Worm (Caenorhabditis elegans) whole organism, L2 larva: ENCODE results near the gene F14F7.4.

Experiments used
- R02D3.7 ChIP-seq: fragments of 150-350 bp; optimal IDR thresholded peaks from 2 replicates; lab custom pipeline; 2014; ENCODE audit warnings: missing biosample characterization, missing genetic modification characterization
- ceh-82 ChIP-seq: fragments of 150-350 bp; optimal IDR thresholded peaks from 2 replicates; lab custom pipeline; 2014; ENCODE audit warnings: missing biosample characterization, missing genetic modification characterization
- lin-13 ChIP-seq: fragments of 150-350 bp; optimal IDR thresholded peaks from 2 replicates; lab custom pipeline; 2014; ENCODE audit warnings: missing biosample characterization, missing genetic modification reagents, missing genetic modification characterization
- lin-39 ChIP-seq: fragments of 150-350 bp; optimal IDR thresholded peaks from 2 replicates; lab custom pipeline; 2014; ENCODE audit warnings: missing biosample characterization, missing genetic modification reagents, missing genetic modification characterization
- nhr-11 ChIP-seq: fragments of 150-350 bp; optimal IDR thresholded peaks from 2 replicates; lab custom pipeline; 2014; ENCODE audit warnings: missing biosample characterization, missing genetic modification characterization
- nhr-25 ChIP-seq: fragments of 150-350 bp; sonication (generic microtip); optimal IDR thresholded peaks from 3 replicates; lab custom pipeline; 2014; ENCODE audit warnings: missing biosample characterization, missing genetic modification characterization
- nhr-77 ChIP-seq: fragments of 150-350 bp; optimal IDR thresholded peaks from 2 replicates; lab custom pipeline; 2014; ENCODE audit warnings: missing biosample characterization, missing genetic modification characterization
- skn-1 ChIP-seq: sonication (generic microtip); optimal IDR thresholded peaks from 2 replicates; lab custom pipeline; 2017; ENCODE audit warnings: missing biosample characterization, missing genetic modification characterization
- snpc-4 ChIP-seq: fragments of 150-350 bp; optimal IDR thresholded peaks from 2 replicates; lab custom pipeline; 2014; ENCODE audit warnings: missing biosample characterization, missing genetic modification characterization

- no peak for TF ChIP-seq lin-13
- TF ChIP-seq lin-39 (tag; lab: Kevin White, UChicago) = no peak
- no peak for TF ChIP-seq snpc-4 (tag; lab: Kevin White, UChicago)
- no peak for TF ChIP-seq nhr-11 (tag; lab: Kevin White, UChicago)
- TF ChIP-seq nhr-25 (tag; lab: Kevin White, UChicago) = no peak
- TF ChIP-seq ceh-82 (tag; lab: Kevin White, UChicago) = no peak
- TF ChIP-seq R02D3.7 (tag; lab: Kevin White, UChicago) = no peak
- TF ChIP-seq skn-1 (tag; lab: Kevin White, UChicago) = peak; percentile 58
- no peak for TF ChIP-seq nhr-77 (tag; lab: Kevin White, UChicago)
These were observed 29.8 kb upstream of the F14F7.4 start for ce11 chrIII:13059335-13059734.
